Worm (Caenorhabditis elegans) whole organism, midembryonic: ENCODE data around the gene F25B3.2.

ENCODE experiments used
- flt-1 ChIP-seq: fragments of 200-800 bp; sonication (Bioruptor generic); IDR thresholded peaks from 2 replicates; pipeline ENCODE4 v1.3.6; 2022; ENCODE audit warnings: missing genetic modification characterization, missing compliant biosample characterization
- klf-2 ChIP-seq: fragments of 200-800 bp; sonication (Bioruptor generic); conservative IDR thresholded peaks from 2 replicates; pipeline ENCODE4 v1.3.6; 2022; ENCODE audit warnings: missing genetic modification reagents, missing genetic modification characterization, missing compliant biosample characterization
- med-1 ChIP-seq: sonication (generic microtip); optimal IDR thresholded peaks from 2 replicates; lab custom pipeline; 2017; ENCODE audit warnings: missing genetic modification characterization, mild to moderate bottlenecking, missing compliant biosample characterization, antibody characterized with exemption, missing genetic modification reagents; ENCODE audit not compliant: insufficient read depth
- ref-1 ChIP-seq: fragments of 200-800 bp; sonication (Bioruptor generic); conservative IDR thresholded peaks from 2 replicates; pipeline ENCODE4 v1.3.6; 2022; ENCODE audit warnings: missing genetic modification reagents, missing genetic modification characterization, missing compliant biosample characterization
- tab-1 ChIP-seq: fragments of 200-800 bp; sonication (Bioruptor generic); IDR thresholded peaks from 2 replicates; pipeline ENCODE4 v1.3.6; 2022; ENCODE audit warnings: missing genetic modification characterization, missing compliant biosample characterization

ce11 chrV:9618919-9619318, 41.8 kb downstream of the F25B3.2 start, which contains the start of gene idpc-7:
- TF ChIP-seq klf-2 (GFP tag; lab: Robert Waterston, UW) (no peak), med-1 (GFP tag; lab: Kevin White, UChicago) (no peak), ref-1 (no peak), flt-1 (GFP tag; lab: Robert Waterston, UW) (no peak), tab-1 (no peak)
